Fruit fly (Drosophila melanogaster): ENCODE results near the gene CG12355.

CG12355 gene

DNA sequence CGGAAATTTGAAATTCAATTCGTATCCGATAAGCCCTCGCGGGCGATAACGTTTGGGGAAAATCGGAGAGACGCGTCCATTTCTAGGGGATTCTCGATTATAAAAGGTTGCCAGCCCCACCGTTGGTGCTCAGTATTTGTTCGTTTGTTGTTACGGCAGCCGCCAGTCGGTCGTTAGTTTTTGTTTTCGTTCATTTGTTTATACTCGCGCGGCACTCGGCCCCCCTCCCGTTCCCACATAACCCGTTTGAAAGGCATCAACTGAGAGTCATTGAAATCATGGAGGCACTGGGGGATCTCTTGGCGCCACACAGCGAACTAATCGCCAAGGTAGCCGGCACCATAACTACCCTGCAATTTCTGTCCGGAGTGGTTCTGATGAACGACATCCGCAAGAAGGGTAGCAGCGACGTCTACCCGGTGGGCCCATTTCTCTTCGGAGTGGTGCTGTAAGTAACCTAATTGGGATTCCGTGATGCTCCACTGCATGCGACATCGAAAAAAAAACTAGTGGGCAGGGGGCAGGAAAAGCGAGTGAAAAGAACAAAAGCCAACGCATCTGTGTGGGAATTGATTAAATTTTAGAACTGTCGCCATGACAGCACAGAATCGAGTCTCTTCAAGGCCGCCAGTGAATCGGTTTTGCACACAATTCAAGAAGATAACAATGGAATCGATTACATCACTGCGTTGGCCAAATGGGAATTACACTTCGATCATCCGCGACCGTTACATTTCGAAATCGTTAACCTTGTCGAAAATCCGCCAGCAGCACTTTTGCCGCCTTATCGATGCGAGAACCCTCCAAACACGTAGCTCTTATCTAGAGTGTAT lies 5.7 kb upstream of the CG12355 start, which contains the start of gene CG7272 (continued):
- TF ChIP-seq Hmr (GFP tag; optimal IDR thresholded peaks at IDR 0.05) (peak; percentile 32), Stat92E (GFP tag; optimal IDR thresholded peaks at IDR 0.05) (peak in 1 of 3 experiments; percentile 21), CG3847 (GFP tag; IDR thresholded peaks at IDR 0.05) (peak; percentile 40; the same call in 1 of the 2 replicates), CG5953 (GFP tag; IDR thresholded peaks at IDR 0.05) (no peak), Hr51 (GFP tag; optimal IDR thresholded peaks at IDR 0.05) (no peak), CG30020 (tag; optimal IDR thresholded peaks at IDR 0.05) (no peak), CG12219 (GFP tag; optimal IDR thresholded peaks at IDR 0.05) (no peak), ab (GFP tag; optimal IDR thresholded peaks at IDR 0.05) (no peak), CG4404 (GFP tag; IDR thresholded peaks at IDR 0.05) (no peak)

DNA sequence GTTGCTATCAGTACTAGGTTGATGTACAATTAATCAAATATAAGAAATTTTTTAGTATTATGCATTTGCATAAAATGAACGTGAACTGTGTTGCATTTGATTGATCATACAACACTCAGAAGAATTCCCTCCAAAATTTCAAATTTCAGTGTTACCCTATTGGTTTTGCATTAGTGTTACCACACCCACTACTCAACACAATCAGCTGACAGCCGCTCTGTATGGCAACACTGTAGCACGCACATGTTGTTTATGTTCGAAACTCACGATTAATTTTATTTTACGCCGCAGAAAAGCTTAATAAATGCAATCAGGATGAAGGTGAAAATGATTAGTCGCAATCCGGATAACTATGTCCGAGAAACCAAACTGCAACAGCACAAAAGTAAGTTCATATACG lies 3.4 kb upstream of the CG12355 start, which contains the start of gene CG7275:
CG7275 (plus strand) TSS at position 215 of the 400 bp plus-strand sequence.
- TF ChIP-seq CG12299 (tag; optimal IDR thresholded peaks at IDR 0.05) (no peak), CG9797 (GFP tag; optimal IDR thresholded peaks at IDR 0.05) (peak; percentile 9), tgo (GFP tag; IDR thresholded peaks at IDR 0.05) (no peak), CG3847 (GFP tag; IDR thresholded peaks at IDR 0.05) (peak; percentile 73), row (GFP tag; IDR thresholded peaks at IDR 0.05) (peak; percentile 16; the same call in 1 of the 3 replicates), CG2875 (GFP tag; optimal IDR thresholded peaks at IDR 0.05) (peak; percentile 3), CG2120 (GFP tag; optimal IDR thresholded peaks at IDR 0.05) (no peak), HLHmδ (GFP tag; optimal IDR thresholded peaks at IDR 0.05) (no peak), Drgx (GFP tag; IDR thresholded peaks at IDR 0.05) (no peak), bcd (GFP tag; optimal IDR thresholded peaks at IDR 0.05) (no peak), btn (GFP tag; optimal IDR thresholded peaks at IDR 0.05) (no peak), emc (GFP tag; optimal IDR thresholded peaks at IDR 0.05) (no peak), CG18262 (tag; optimal IDR thresholded peaks at IDR 0.05) (no peak), CG14050 (GFP tag; IDR thresholded peaks at IDR 0.05) (no peak), seq (GFP tag; IDR thresholded peaks at IDR 0.05) (no peak), CG16863 (GFP tag; optimal IDR thresholded peaks at IDR 0.05) (no peak), CG31224 (GFP tag; IDR thresholded peaks at IDR 0.05) (no peak), H15 (GFP tag; IDR thresholded peaks at IDR 0.05) (no peak), Gug (GFP tag; IDR thresholded peaks at IDR 0.05) (no peak), nom (GFP tag; optimal IDR thresholded peaks at IDR 0.05) (no peak), lilli (GFP tag; optimal IDR thresholded peaks at IDR 0.05) (no peak), Trl (optimal IDR thresholded peaks at IDR 0.05) (no peak), Trl (GFP tag; optimal IDR thresholded peaks at IDR 0.05) (no peak), NC2α (GFP tag; optimal IDR thresholded peaks at IDR 0.05) (no peak), NfI (GFP tag; optimal IDR thresholded peaks at IDR 0.05) (peak; percentile 6), CG4404 (GFP tag; IDR thresholded peaks at IDR 0.05) (no peak), hbn (GFP tag; IDR thresholded peaks at IDR 0.05; ENCODE audit: partially characterized antibody) (peak; percentile 30; the same call in 1 of the 2 replicates), Nf-YA (GFP tag; IDR thresholded peaks at IDR 0.05) (no peak), CG11695 (GFP tag; IDR thresholded peaks at IDR 0.05) (no peak), al (GFP tag; IDR thresholded peaks at IDR 0.05) (no peak), CG12744 (GFP tag; optimal IDR thresholded peaks at IDR 0.05) (no peak), lola (GFP tag; optimal IDR thresholded peaks at IDR 0.05) (no peak), Sry-δ (GFP tag; optimal IDR thresholded peaks at IDR 0.05) (peak; percentile 4), sob (GFP tag; IDR thresholded peaks at IDR 0.05) (no peak), slbo (GFP tag; IDR thresholded peaks at IDR 0.05) (no peak), CG1603 (tag; optimal IDR thresholded peaks at IDR 0.05) (peak; percentile 68), ftz-f1 (GFP tag; optimal IDR thresholded peaks at IDR 0.05) (no peak), Rx (GFP tag; IDR thresholded peaks at IDR 0.05) (no peak), ato (GFP tag; IDR thresholded peaks at IDR 0.05; ENCODE audit: partially characterized antibody) (no peak), twi (tag; optimal IDR thresholded peaks at IDR 0.05) (peak; percentile 55), Lpt (GFP tag; optimal IDR thresholded peaks at IDR 0.05) (no peak), CG13123 (GFP tag; optimal IDR thresholded peaks at IDR 0.05) (no peak)
